Fruit fly (Drosophila melanogaster) whole organism, embryonic: ENCODE results near the gene CG42823.

Source experiments
- Antp ChIP-seq: fragments of 200-800 bp; sonication (Bioruptor generic); optimal IDR thresholded peaks from 3 replicates; lab custom pipeline; 2016; ENCODE audit warnings: missing biosample characterization, missing genetic modification characterization
- CG10147 ChIP-seq: fragments of 200-800 bp; sonication (Bioruptor generic); optimal IDR thresholded peaks from 2 replicates; lab custom pipeline; 2019; ENCODE audit warnings: missing biosample characterization, mild to moderate bottlenecking, missing genetic modification characterization, moderate library complexity
- CG10565 ChIP-seq: fragments of 200-800 bp; sonication (Bioruptor generic); optimal IDR thresholded peaks from 3 replicates; lab custom pipeline; 2016; ENCODE audit warnings: missing biosample characterization, mild to moderate bottlenecking, missing genetic modification characterization
- CG12104 ChIP-seq: fragments of 200-800 bp; sonication (Bioruptor generic); optimal IDR thresholded peaks from 3 replicates; lab custom pipeline; 2016; ENCODE audit warnings: missing biosample characterization, missing genetic modification characterization
- CG14050 ChIP-seq: fragments of 200-800 bp; sonication (Bioruptor generic); IDR thresholded peaks from 3 replicates; pipeline ENCODE4 v1.3.6; 2022; ENCODE audit warnings: missing biosample characterization, missing genetic modification characterization
- CG15269 ChIP-seq: fragments of 200-800 bp; sonication (Bioruptor generic); optimal IDR thresholded peaks from 2 replicates; lab custom pipeline; 2018; ENCODE audit warnings: missing biosample characterization, mild to moderate bottlenecking, missing genetic modification characterization, moderate library complexity
- CG15514 ChIP-seq: fragments of 200-800 bp; sonication (Bioruptor generic); optimal IDR thresholded peaks from 3 replicates; lab custom pipeline; 2017; ENCODE audit warnings: missing biosample characterization, missing genetic modification characterization, mild to moderate bottlenecking, moderate library complexity, missing genetic modification reagents
- CG15696 ChIP-seq: fragments of 200-800 bp; sonication (Bioruptor generic); optimal IDR thresholded peaks from 2 replicates; lab custom pipeline; 2019; ENCODE audit warnings: missing biosample characterization, mild to moderate bottlenecking, missing genetic modification characterization, moderate library complexity
- CG16815 ChIP-seq: fragments of 200-800 bp; sonication (Bioruptor generic); optimal IDR thresholded peaks from 3 replicates; lab custom pipeline; 2017; ENCODE audit warnings: missing biosample characterization, mild to moderate bottlenecking, missing genetic modification characterization
- CG16863 ChIP-seq: fragments of 200-800 bp; sonication (Bioruptor generic); optimal IDR thresholded peaks from 3 replicates; lab custom pipeline; 2016; ENCODE audit warnings: missing biosample characterization, missing genetic modification characterization
- CG17361 ChIP-seq: fragments of 200-800 bp; sonication (Bioruptor generic); IDR thresholded peaks from 3 replicates; pipeline ENCODE4 v1.3.6; 2022; ENCODE audit warnings: missing biosample characterization, missing genetic modification characterization
- CG2129 ChIP-seq: fragments of 200-800 bp; sonication (Bioruptor generic); IDR thresholded peaks from 2 replicates; pipeline ENCODE4 v1.3.6; 2022; ENCODE audit warnings: missing biosample characterization, missing genetic modification characterization; ENCODE audit not compliant: partially characterized antibody
- CG2199 ChIP-seq: fragments of 200-800 bp; sonication (Bioruptor generic); IDR thresholded peaks from 3 replicates; pipeline ENCODE4 v1.3.6; 2022; ENCODE audit warnings: missing biosample characterization, missing genetic modification characterization
- CG2678 ChIP-seq: fragments of 200-800 bp; sonication (Bioruptor generic); optimal IDR thresholded peaks from 3 replicates; lab custom pipeline; 2019; ENCODE audit warnings: missing biosample characterization, mild to moderate bottlenecking, missing genetic modification characterization, moderate library complexity
- CG2712 ChIP-seq: fragments of 200-800 bp; optimal IDR thresholded peaks from 3 replicates; lab custom pipeline; 2019; ENCODE audit warnings: missing biosample characterization, mild to moderate bottlenecking, missing genetic modification characterization, moderate library complexity
- CG30403 ChIP-seq: fragments of 200-800 bp; sonication (Bioruptor generic); optimal IDR thresholded peaks from 3 replicates; lab custom pipeline; 2016; ENCODE audit warnings: missing biosample characterization, missing genetic modification characterization
- CG32532 ChIP-seq: fragments of 200-800 bp; sonication (Bioruptor generic); IDR thresholded peaks from 2 replicates; pipeline ENCODE4 v1.3.6; 2022; ENCODE audit warnings: missing biosample characterization, missing genetic modification characterization
- CG32772 ChIP-seq: fragments of 200-800 bp; sonication (Bioruptor generic); IDR thresholded peaks from 2 replicates; pipeline ENCODE4 v1.3.6; 2022; ENCODE audit warnings: missing biosample characterization, missing genetic modification characterization
- CG3995 ChIP-seq: fragments of 200-800 bp; sonication (Bioruptor generic); optimal IDR thresholded peaks from 3 replicates; lab custom pipeline; 2016; ENCODE audit warnings: missing biosample characterization, missing genetic modification characterization
- CG4282 ChIP-seq: fragments of 200-800 bp; sonication (Bioruptor generic); optimal IDR thresholded peaks from 2 replicates; lab custom pipeline; 2016; ENCODE audit warnings: missing biosample characterization, missing genetic modification characterization
- CG4424 ChIP-seq: fragments of 200-800 bp; sonication (Bioruptor generic); optimal IDR thresholded peaks from 3 replicates; lab custom pipeline; 2016; ENCODE audit warnings: missing biosample characterization, missing genetic modification characterization
- CG6175 ChIP-seq: fragments of 200-800 bp; sonication (Bioruptor generic); IDR thresholded peaks from 3 replicates; pipeline ENCODE4 v1.3.6; 2022; ENCODE audit warnings: missing biosample characterization, missing genetic modification characterization
- CG7839 ChIP-seq: fragments of 200-800 bp; sonication (Bioruptor generic); optimal IDR thresholded peaks from 3 replicates; lab custom pipeline; 2018; ENCODE audit warnings: missing biosample characterization, mild to moderate bottlenecking, missing genetic modification characterization, moderate library complexity
- CG8281 ChIP-seq: fragments of 200-800 bp; sonication (Bioruptor generic); optimal IDR thresholded peaks from 2 replicates; lab custom pipeline; 2018; ENCODE audit warnings: missing biosample characterization, mild to moderate bottlenecking, missing genetic modification characterization, moderate library complexity
- CG8944 ChIP-seq: fragments of 200-800 bp; sonication (Bioruptor generic); optimal IDR thresholded peaks from 3 replicates; lab custom pipeline; 2016; ENCODE audit warnings: missing biosample characterization, missing genetic modification characterization
- CG9727 ChIP-seq: fragments of 200-800 bp; sonication (Bioruptor generic); optimal IDR thresholded peaks from 3 replicates; lab custom pipeline; 2017; ENCODE audit warnings: missing biosample characterization, mild to moderate bottlenecking, missing genetic modification characterization
- D19A ChIP-seq: fragments of 200-800 bp; optimal IDR thresholded peaks from 3 replicates; lab custom pipeline; 2019; ENCODE audit warnings: missing biosample characterization, mild to moderate bottlenecking, missing genetic modification characterization, moderate library complexity
- E2f1 ChIP-seq: fragments of 200-800 bp; sonication (Bioruptor generic); IDR thresholded peaks from 2 replicates; pipeline ENCODE4 v1.3.6; 2022; ENCODE audit warnings: missing biosample characterization, missing genetic modification characterization
- ERR ChIP-seq: fragments of 200-800 bp; sonication (Bioruptor generic); optimal IDR thresholded peaks from 2 replicates; lab custom pipeline; 2016; ENCODE audit warnings: missing biosample characterization, missing genetic modification characterization
- MESR4 ChIP-seq: fragments of 200-800 bp; sonication (Bioruptor generic); optimal IDR thresholded peaks from 2 replicates; lab custom pipeline; 2018; ENCODE audit warnings: missing biosample characterization, mild to moderate bottlenecking, missing genetic modification characterization, moderate library complexity
- Mes4 ChIP-seq: fragments of 200-800 bp; sonication (Bioruptor generic); optimal IDR thresholded peaks from 2 replicates; lab custom pipeline; 2016; ENCODE audit warnings: missing biosample characterization, missing genetic modification characterization
- Neu2 ChIP-seq: fragments of 200-800 bp; sonication (Bioruptor generic); optimal IDR thresholded peaks from 3 replicates; lab custom pipeline; 2016; ENCODE audit warnings: missing biosample characterization, missing genetic modification characterization, borderline replicate concordance
- Sin3A ChIP-seq: fragments of >200 bp; optimal IDR thresholded peaks from 2 replicates; lab custom pipeline; 2018
- Sox100B ChIP-seq: fragments of 200-800 bp; sonication (Bioruptor generic); optimal IDR thresholded peaks from 3 replicates; lab custom pipeline; 2018; ENCODE audit warnings: missing biosample characterization, mild to moderate bottlenecking, missing genetic modification characterization
- Sry-β ChIP-seq: fragments of 200-800 bp; sonication (Bioruptor generic); optimal IDR thresholded peaks from 2 replicates; lab custom pipeline; 2018; ENCODE audit warnings: missing biosample characterization, mild to moderate bottlenecking, missing genetic modification characterization, moderate library complexity
- Sry-δ ChIP-seq: fragments of 200-800 bp; sonication (Bioruptor generic); optimal IDR thresholded peaks from 2 replicates; lab custom pipeline; 2016; ENCODE audit warnings: missing biosample characterization, missing genetic modification characterization
- Stat92E ChIP-seq, 3 experiments: fragments of >200 bp in 2 of 3; fragments of 200-800 bp in 1 of 3; sonication (Bioruptor generic) in 1 of 3; optimal IDR thresholded peaks; 2 replicates each; lab custom pipeline; 2017 to 2019; ENCODE audit warnings: missing biosample characterization in 3 of 3, missing genetic modification characterization in 3 of 3, mild to moderate bottlenecking in 1 of 3, moderate library complexity in 1 of 3
- Xbp1 ChIP-seq: fragments of 200-800 bp; sonication (Bioruptor generic); optimal IDR thresholded peaks from 3 replicates; lab custom pipeline; 2016; ENCODE audit warnings: missing biosample characterization, mild to moderate bottlenecking, missing genetic modification characterization
- danr ChIP-seq: fragments of 200-800 bp; sonication (Bioruptor generic); IDR thresholded peaks from 2 replicates; pipeline ENCODE4 v1.3.6; 2022; ENCODE audit warnings: missing biosample characterization, missing genetic modification characterization
- dm ChIP-seq: fragments of 200-800 bp; sonication (Bioruptor generic); optimal IDR thresholded peaks from 3 replicates; lab custom pipeline; 2016; ENCODE audit warnings: missing biosample characterization, missing genetic modification characterization
- hkb ChIP-seq, 2 experiments: fragments of 200-800 bp in 1 of 2; fragments of >200 bp in 1 of 2; sonication (Bioruptor generic) in 1 of 2; IDR thresholded peaks in 1 of 2; optimal IDR thresholded peaks in 1 of 2; 2 replicates each; pipeline versions ENCODE4 v1.3.6 to Lab custom; 2017 to 2022; ENCODE audit warnings: missing biosample characterization in 1 of 2, missing genetic modification characterization in 1 of 2
- ind ChIP-seq: fragments of 200-800 bp; sonication (Bioruptor generic); optimal IDR thresholded peaks from 3 replicates; lab custom pipeline; 2016; ENCODE audit warnings: missing biosample characterization, missing genetic modification characterization
- kah ChIP-seq: fragments of 200-800 bp; sonication (Bioruptor generic); optimal IDR thresholded peaks from 2 replicates; lab custom pipeline; 2018; ENCODE audit warnings: missing biosample characterization, mild to moderate bottlenecking, missing genetic modification characterization
- nmo ChIP-seq: fragments of 200-800 bp; sonication (Bioruptor generic); optimal IDR thresholded peaks from 2 replicates; lab custom pipeline; 2018; ENCODE audit warnings: missing biosample characterization, mild to moderate bottlenecking, missing genetic modification characterization, moderate library complexity
- pnt ChIP-seq: fragments of 200-800 bp; sonication (Bioruptor generic); optimal IDR thresholded peaks from 3 replicates; lab custom pipeline; 2016; ENCODE audit warnings: missing biosample characterization, missing genetic modification characterization
- rib ChIP-seq: fragments of 200-800 bp; sonication (Bioruptor generic); IDR thresholded peaks from 2 replicates; pipeline ENCODE4 v1.3.6; 2022; ENCODE audit warnings: missing biosample characterization, missing genetic modification characterization
- sisA ChIP-seq: fragments of 200-800 bp; sonication (Bioruptor generic); IDR thresholded peaks from 2 replicates; pipeline ENCODE4 v1.3.6; 2022; ENCODE audit warnings: missing biosample characterization, missing genetic modification characterization
- trh ChIP-seq: fragments of 200-800 bp; sonication (Bioruptor generic); optimal IDR thresholded peaks from 2 replicates; lab custom pipeline; 2016; ENCODE audit warnings: missing biosample characterization, missing genetic modification characterization
- vvl ChIP-seq: fragments of 200-800 bp; sonication (Bioruptor generic); IDR thresholded peaks from 2 replicates; pipeline ENCODE4 v1.3.6; 2022; ENCODE audit warnings: missing biosample characterization, missing genetic modification characterization
- wdn ChIP-seq: fragments of 200-800 bp; sonication (Bioruptor generic); IDR thresholded peaks from 2 replicates; pipeline ENCODE4 v1.3.6; 2022; ENCODE audit warnings: missing biosample characterization, missing genetic modification characterization
- zen2 ChIP-seq: fragments of 200-800 bp; sonication (Bioruptor generic); IDR thresholded peaks from 3 replicates; pipeline ENCODE4 v1.3.6; 2022; ENCODE audit warnings: missing biosample characterization, missing genetic modification characterization; ENCODE audit not compliant: partially characterized antibody

CG42823 gene

DNA sequence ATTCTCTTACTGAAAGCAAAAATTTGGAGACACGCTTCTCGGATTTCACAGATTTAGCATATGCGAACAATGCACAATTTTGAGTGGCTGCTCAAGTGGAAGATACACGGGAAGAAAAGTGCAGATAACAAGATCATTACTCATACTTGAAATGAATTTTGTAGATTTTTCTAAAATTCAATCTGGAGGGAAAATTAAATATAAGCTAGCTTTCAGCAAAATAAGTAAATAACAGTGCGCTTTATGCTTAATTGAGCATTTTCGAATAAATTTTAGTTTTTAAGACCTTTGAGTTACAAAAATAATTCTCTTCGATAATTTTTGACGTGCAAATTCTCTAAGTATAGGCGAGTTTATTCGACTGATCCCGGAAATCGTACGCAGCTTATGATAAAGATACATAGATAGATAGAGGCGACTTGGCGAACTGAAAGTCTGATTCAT is 4.2 kb downstream of the CG42823 start (continued):
- TF ChIP-seq Sox100B (GFP tag; lab: Kevin White, UChicago) (peak; percentile 57), zen2 (GFP tag; lab: Robert Waterston, UW) (no peak), CG15269 (peak; percentile 19), Stat92E (GFP tag; optimal IDR thresholded peaks at IDR 0.05; lab: Kevin White, UChicago) (no peak), CG4282 (no peak), nmo (GFP tag; lab: Kevin White, UChicago) (peak; percentile 73), CG16863 (no peak), CG32532 (GFP tag; lab: Robert Waterston, UW) (peak; percentile 38; the same call in 1 of the 2 replicates), ERR (GFP tag; lab: Kevin White, UChicago) (no peak), dm (GFP tag; lab: Kevin White, UChicago) (no peak), wdn (GFP tag; lab: Robert Waterston, UW) (no peak), CG17361 (GFP tag; lab: Robert Waterston, UW) (peak; percentile 39; the same call in 2 of the 3 replicates), CG32772 (GFP tag; lab: Robert Waterston, UW) (no peak), Sry-δ (no peak), vvl (GFP tag; lab: Robert Waterston, UW) (no peak), CG4424 (GFP tag; lab: Kevin White, UChicago) (peak; percentile 56), CG8281 (peak; percentile 3), sisA (peak; percentile 46; the same call in 1 of the 2 replicates), CG14050 (peak; percentile 19; the same call in 1 of the 3 replicates), Xbp1 (no peak), CG2199 (GFP tag; lab: Robert Waterston, UW) (no peak), hkb (optimal IDR thresholded peaks at IDR 0.05; lab: Kevin White, UChicago) (no peak), hkb (GFP tag; IDR thresholded peaks at IDR 0.05; lab: Robert Waterston, UW) (peak; percentile 80), CG2712 (tag; lab: Kevin White, UChicago) (peak; percentile 43), CG10147 (GFP tag; lab: Kevin White, UChicago) (peak; percentile 49), Antp (peak; percentile 12), CG6175 (no peak), CG8944 (GFP tag; lab: Kevin White, UChicago) (peak; percentile 30), D19A (peak; percentile 51), CG2678 (tag; lab: Kevin White, UChicago) (peak; percentile 49), rib (GFP tag; lab: Robert Waterston, UW) (no peak), Neu2 (GFP tag; lab: Kevin White, UChicago) (no peak), E2f1 (peak; percentile 48; the same call in 1 of the 2 replicates), Mes4 (GFP tag; lab: Kevin White, UChicago) (no peak), kah (GFP tag; lab: Kevin White, UChicago) (peak; percentile 13), ind (GFP tag; lab: Kevin White, UChicago) (peak; percentile 30), CG30403 (GFP tag; lab: Kevin White, UChicago) (peak; percentile 28), Sry-β (GFP tag; lab: Kevin White, UChicago) (no peak), CG7839 (tag; lab: Kevin White, UChicago) (peak; percentile 76), CG16815 (no peak), CG3995 (GFP tag; lab: Kevin White, UChicago) (no peak), danr (GFP tag; lab: Robert Waterston, UW) (peak; percentile 48; the same call in 1 of the 2 replicates), CG15696 (tag; lab: Kevin White, UChicago) (peak; percentile 74), pnt (peak; percentile 60), CG9727 (GFP tag; lab: Kevin White, UChicago) (peak; percentile 57), CG2129 (GFP tag; lab: Robert Waterston, UW) (no peak), CG10565 (no peak), CG15514 (peak; percentile 35), trh (GFP tag; lab: Kevin White, UChicago) (no peak), Sin3A (no peak), MESR4 (GFP tag; lab: Kevin White, UChicago) (no peak), CG12104 (GFP tag; lab: Kevin White, UChicago) (peak; percentile 49)
